Worm (Caenorhabditis elegans) whole organism, early embryonic: ENCODE data around the gene T03F6.10.
A peak's percentile ranks its signal among the peaks of the same experiment; 100 is the strongest.

ENCODE experiments used
- B0310.2 ChIP-seq: sonication (generic microtip); optimal IDR thresholded peaks from 2 replicates; lab custom pipeline; 2016; ENCODE audit warnings: mild to moderate bottlenecking, missing genetic modification characterization, missing compliant biosample characterization
- F13C5.2 ChIP-seq: sonication (generic microtip); optimal IDR thresholded peaks from 2 replicates; lab custom pipeline; 2017; ENCODE audit warnings: mild to moderate bottlenecking, missing genetic modification characterization, inconsistent platforms, missing compliant biosample characterization
- aly-1 ChIP-seq: sonication (generic microtip); optimal IDR thresholded peaks from 2 replicates; lab custom pipeline; 2016; ENCODE audit warnings: missing genetic modification characterization, missing compliant biosample characterization
- ama-1 ChIP-seq: fragments of 150-350 bp; optimal IDR thresholded peaks from 2 replicates; lab custom pipeline; 2014
- ceh-13 ChIP-seq: fragments of 200-800 bp; sonication (Bioruptor generic); optimal IDR thresholded peaks from 2 replicates; lab custom pipeline; 2018; ENCODE audit warnings: mild to moderate bottlenecking, missing genetic modification characterization, missing compliant biosample characterization
- ceh-36 ChIP-seq: sonication (generic microtip); optimal IDR thresholded peaks from 2 replicates; lab custom pipeline; 2016; ENCODE audit warnings: missing genetic modification characterization, inconsistent platforms, missing compliant biosample characterization
- ets-7 ChIP-seq: sonication (generic microtip); optimal IDR thresholded peaks from 2 replicates; lab custom pipeline; 2016; ENCODE audit warnings: missing genotype, missing genetic modification characterization, missing compliant biosample characterization
- flt-1 ChIP-seq: fragments of 200-800 bp; sonication (Bioruptor generic); IDR thresholded peaks from 2 replicates; pipeline ENCODE4 v1.3.6; 2022; ENCODE audit warnings: missing genetic modification characterization, missing compliant biosample characterization
- hmbx-1 ChIP-seq: sonication (generic microtip); optimal IDR thresholded peaks from 2 replicates; lab custom pipeline; 2016; ENCODE audit warnings: mild to moderate bottlenecking, missing genetic modification characterization, missing compliant biosample characterization
- hmg-4 ChIP-seq: fragments of 200-800 bp; sonication (Bioruptor generic); optimal IDR thresholded peaks from 2 replicates; lab custom pipeline; 2018; ENCODE audit warnings: mild to moderate bottlenecking, missing genetic modification characterization, missing compliant biosample characterization
- hnd-1 ChIP-seq: sonication (generic microtip); optimal IDR thresholded peaks from 2 replicates; lab custom pipeline; 2016; ENCODE audit warnings: missing genetic modification characterization, missing compliant biosample characterization
- pes-1 ChIP-seq: fragments of 200-800 bp; sonication (Bioruptor generic); IDR thresholded peaks from 2 replicates; pipeline ENCODE4 v1.3.6; 2022; ENCODE audit warnings: missing genetic modification reagents, missing genetic modification characterization, missing compliant biosample characterization
- scrt-1 ChIP-seq: fragments of 200-800 bp; sonication (Bioruptor generic); IDR thresholded peaks from 2 replicates; pipeline ENCODE4 v1.3.6; 2022; ENCODE audit warnings: missing genetic modification characterization, missing compliant biosample characterization
- sea-1 ChIP-seq: fragments of 200-800 bp; sonication (Bioruptor generic); conservative IDR thresholded peaks from 2 replicates; pipeline ENCODE4 v1.3.6; 2022; ENCODE audit warnings: missing genetic modification characterization, missing compliant biosample characterization
- tbx-11 ChIP-seq: fragments of 200-800 bp; sonication (Bioruptor generic); IDR thresholded peaks from 2 replicates; pipeline ENCODE4 v1.3.6; 2022; ENCODE audit warnings: missing genetic modification characterization, missing compliant biosample characterization
- tbx-37 ChIP-seq: fragments of 200-800 bp; sonication (Bioruptor generic); conservative IDR thresholded peaks from 2 replicates; pipeline ENCODE4 v1.3.6; 2022; ENCODE audit warnings: missing genetic modification reagents, missing genetic modification characterization, missing compliant biosample characterization
- tra-4 ChIP-seq: sonication (generic microtip); optimal IDR thresholded peaks from 2 replicates; lab custom pipeline; 2017; ENCODE audit warnings: missing genetic modification characterization, missing compliant biosample characterization

The T03F6.10 gene

ce11 chrIII:13380196-13380595 lies 2.1 kb upstream of the T03F6.10 start, which contains the start of gene T03F6.6:
T03F6.6 (minus strand) TSS chrIII:13380296.
- TF ChIP-seq B0310.2 (tag; lab: Kevin White, UChicago): no peak
- TF ChIP-seq flt-1 (GFP tag; lab: Robert Waterston, UW): no peak
- no peak for TF ChIP-seq tbx-11 (GFP tag; lab: Robert Waterston, UW)
- no peak for TF ChIP-seq tra-4 (tag; lab: Kevin White, UChicago)
- TF ChIP-seq hmg-4: no peak
- no peak for TF ChIP-seq ceh-36 (tag; lab: Kevin White, UChicago)

- TF ChIP-seq hmg-4 (no peak), F13C5.2 (tag; lab: Kevin White, UChicago) (peak; percentile 1), flt-1 (GFP tag; lab: Robert Waterston, UW) (no peak), tbx-37 (GFP tag; lab: Robert Waterston, UW) (no peak)
Observed at ce11 chrIII:13377249-13377648, 893 bp downstream of the T03F6.10 start.

- no peak for TF ChIP-seq ets-7 (tag; lab: Kevin White, UChicago)
- TF ChIP-seq flt-1 (GFP tag; lab: Robert Waterston, UW): no peak
- no peak for TF ChIP-seq hmbx-1 (tag; lab: Kevin White, UChicago)
- TF ChIP-seq B0310.2 (tag; lab: Kevin White, UChicago): no peak
- TF ChIP-seq ceh-13 (GFP tag; lab: Kevin White, UChicago): no peak
- TF ChIP-seq pes-1 (GFP tag; lab: Robert Waterston, UW): no peak
- TF ChIP-seq hnd-1 (tag; lab: Kevin White, UChicago): no peak
- no peak for TF ChIP-seq ama-1 (lab: Kevin White, UChicago)
- TF ChIP-seq ceh-36 (tag; lab: Kevin White, UChicago): no peak
- TF ChIP-seq sea-1 (GFP tag; lab: Robert Waterston, UW): no peak
Observed at ce11 chrIII:13376304-13376760, 1.8 kb downstream of the T03F6.10 start, which contains the start of gene lis-1. lis-1 (minus strand) TSS chrIII:13376710.

- TF ChIP-seq hmbx-1 (tag; lab: Kevin White, UChicago): no peak
- no peak for TF ChIP-seq ceh-13 (GFP tag; lab: Kevin White, UChicago)
- no peak for TF ChIP-seq tbx-11 (GFP tag; lab: Robert Waterston, UW)
- no peak for TF ChIP-seq B0310.2 (tag; lab: Kevin White, UChicago)
- no peak for TF ChIP-seq ets-7 (tag; lab: Kevin White, UChicago)
- TF ChIP-seq tbx-37 (GFP tag; lab: Robert Waterston, UW): no peak
- TF ChIP-seq scrt-1 (GFP tag; lab: Robert Waterston, UW): no peak
- TF ChIP-seq ceh-36 (tag; lab: Kevin White, UChicago): no peak
- no peak for TF ChIP-seq aly-1 (tag; lab: Kevin White, UChicago)
- no peak for TF ChIP-seq flt-1 (GFP tag; lab: Robert Waterston, UW)
- no peak for TF ChIP-seq hnd-1 (tag; lab: Kevin White, UChicago)
- TF ChIP-seq tra-4 (tag; lab: Kevin White, UChicago): no peak
- TF ChIP-seq sea-1 (GFP tag; lab: Robert Waterston, UW): no peak
- no peak for TF ChIP-seq hmg-4
- TF ChIP-seq ama-1 (lab: Kevin White, UChicago): no peak
Observed at ce11 chrIII:13370980-13371379, 7.2 kb downstream of the T03F6.10 start, which contains the start of gene T03F6.9. T03F6.9 (minus strand) TSS chrIII:13371080.

ce11 chrIII:13359847-13360246 lies 18.3 kb downstream of the T03F6.10 start:
- peak; percentile 19; the same call in 1 of the 2 replicates for TF ChIP-seq tbx-37 (GFP tag; lab: Robert Waterston, UW)
- no peak for TF ChIP-seq ceh-13 (GFP tag; lab: Kevin White, UChicago)
- no peak for TF ChIP-seq flt-1 (GFP tag; lab: Robert Waterston, UW)
- TF ChIP-seq hmg-4: peak; percentile 50
- TF ChIP-seq tbx-11 (GFP tag; lab: Robert Waterston, UW): no peak
- peak; percentile 25 for TF ChIP-seq F13C5.2 (tag; lab: Kevin White, UChicago)

- no peak for TF ChIP-seq tbx-11 (GFP tag; lab: Robert Waterston, UW)
- no peak for TF ChIP-seq aly-1 (tag; lab: Kevin White, UChicago)
- no peak for TF ChIP-seq tra-4 (tag; lab: Kevin White, UChicago)
- no peak for TF ChIP-seq ceh-36 (tag; lab: Kevin White, UChicago)
- no peak for TF ChIP-seq pes-1 (GFP tag; lab: Robert Waterston, UW)
- TF ChIP-seq ama-1 (lab: Kevin White, UChicago): no peak
- no peak for TF ChIP-seq F13C5.2 (tag; lab: Kevin White, UChicago)
- no peak for TF ChIP-seq scrt-1 (GFP tag; lab: Robert Waterston, UW)
- TF ChIP-seq tbx-37 (GFP tag; lab: Robert Waterston, UW): no peak
- no peak for TF ChIP-seq flt-1 (GFP tag; lab: Robert Waterston, UW)
- no peak for TF ChIP-seq hnd-1 (tag; lab: Kevin White, UChicago)
- TF ChIP-seq B0310.2 (tag; lab: Kevin White, UChicago): no peak
- no peak for TF ChIP-seq ceh-13 (GFP tag; lab: Kevin White, UChicago)
- TF ChIP-seq sea-1 (GFP tag; lab: Robert Waterston, UW): no peak
- TF ChIP-seq hmg-4: no peak
- no peak for TF ChIP-seq hmbx-1 (tag; lab: Kevin White, UChicago)
- TF ChIP-seq ets-7 (tag; lab: Kevin White, UChicago): no peak
Observed at ce11 chrIII:13359256-13359655, 18.9 kb downstream of the T03F6.10 start, which contains the start of gene F53A2.9. F53A2.9 (minus strand) TSS chrIII:13359356.

ce11 chrIII:13350964-13351363 lies 27.2 kb downstream of the T03F6.10 start:
- TF ChIP-seq sea-1 (GFP tag; lab: Robert Waterston, UW): no peak
- TF ChIP-seq pes-1 (GFP tag; lab: Robert Waterston, UW): no peak
- TF ChIP-seq hmg-4: no peak
- TF ChIP-seq hnd-1 (tag; lab: Kevin White, UChicago): no peak
- TF ChIP-seq tbx-37 (GFP tag; lab: Robert Waterston, UW): no peak
- TF ChIP-seq scrt-1 (GFP tag; lab: Robert Waterston, UW): no peak
- no peak for TF ChIP-seq aly-1 (tag; lab: Kevin White, UChicago)
- TF ChIP-seq hmbx-1 (tag; lab: Kevin White, UChicago): no peak
- TF ChIP-seq ceh-13 (GFP tag; lab: Kevin White, UChicago): no peak
